Worm (Caenorhabditis elegans) whole organism, young adult: ENCODE data around the gene srbc-23.

Source experiments
- B0035.1 ChIP-seq: sonication (generic microtip); optimal IDR thresholded peaks from 2 replicates; lab custom pipeline; 2016; ENCODE audit warnings: missing genetic modification characterization, mild to moderate bottlenecking, missing compliant biosample characterization, missing genotype, missing genetic modification reagents
- F10E7.11 ChIP-seq: sonication (generic microtip); optimal IDR thresholded peaks from 2 replicates; lab custom pipeline; 2017; ENCODE audit warnings: mild to moderate bottlenecking, missing genetic modification characterization, moderate library complexity, missing compliant biosample characterization
- F37B4.10 ChIP-seq: fragments of 200-800 bp; sonication (Bioruptor generic); IDR thresholded peaks from 2 replicates; pipeline ENCODE4 v1.3.6; 2022; ENCODE audit warnings: missing genetic modification characterization, missing compliant biosample characterization
- F39B2.1 ChIP-seq: fragments of 200-800 bp; sonication (Bioruptor generic); IDR thresholded peaks from 2 replicates; pipeline ENCODE4 v1.3.6; 2022; ENCODE audit warnings: missing genetic modification reagents, missing genetic modification characterization, missing compliant biosample characterization
- F49E8.2 ChIP-seq: sonication (generic microtip); optimal IDR thresholded peaks from 3 replicates; lab custom pipeline; 2017; ENCODE audit warnings: missing genetic modification characterization, mild to moderate bottlenecking, missing compliant biosample characterization, antibody characterized with exemption, moderate library complexity; ENCODE audit not compliant: insufficient read depth
- K11D2.4 ChIP-seq: fragments of 200-800 bp; sonication (Bioruptor generic); IDR thresholded peaks from 2 replicates; pipeline ENCODE4 v1.3.6; 2022; ENCODE audit warnings: missing genetic modification reagents, missing genetic modification characterization, missing compliant biosample characterization
- T07F8.4 ChIP-seq: sonication (generic microtip); optimal IDR thresholded peaks from 2 replicates; lab custom pipeline; 2016; ENCODE audit warnings: mild to moderate bottlenecking, missing genetic modification characterization, moderate library complexity, missing compliant biosample characterization
- Y53G8AR.9 ChIP-seq: fragments of 200-800 bp; sonication (Bioruptor generic); conservative IDR thresholded peaks from 2 replicates; pipeline ENCODE4 v1.3.6; 2022; ENCODE audit warnings: missing genetic modification reagents, missing genetic modification characterization, missing compliant biosample characterization
- Y67H2A.10 ChIP-seq: fragments of 200-800 bp; sonication (Bioruptor generic); conservative IDR thresholded peaks from 2 replicates; pipeline ENCODE4 v1.3.6; 2022; ENCODE audit warnings: missing genetic modification reagents, missing genetic modification characterization, missing compliant biosample characterization
- akir-1 ChIP-seq: fragments of 200-800 bp; sonication (Bioruptor generic); optimal IDR thresholded peaks from 2 replicates; lab custom pipeline; 2018; ENCODE audit warnings: mild to moderate bottlenecking, missing genetic modification characterization, moderate library complexity, missing compliant biosample characterization
- ama-1 ChIP-seq, 3 experiments: fragments of 150-350 bp in 1 of 3; sonication (generic microtip) in 2 of 3; optimal IDR thresholded peaks; 2 replicates each; lab custom pipeline; 2014 to 2018; ENCODE audit warnings: missing biosample characterization in 2 of 3, missing genetic modification characterization in 2 of 3, missing genetic modification reagents in 2 of 3
- aptf-2 ChIP-seq: fragments of 200-800 bp; sonication (Bioruptor generic); conservative IDR thresholded peaks from 2 replicates; pipeline ENCODE4 v1.3.6; 2022; ENCODE audit warnings: missing genetic modification reagents, missing genetic modification characterization, missing compliant biosample characterization
- athp-1 ChIP-seq: sonication (generic microtip); optimal IDR thresholded peaks from 2 replicates; lab custom pipeline; 2017; ENCODE audit warnings: mild to moderate bottlenecking, missing genetic modification characterization, missing compliant biosample characterization
- bed-2 ChIP-seq: fragments of 200-800 bp; sonication (Bioruptor generic); IDR thresholded peaks from 2 replicates; pipeline ENCODE4 v1.3.6; 2022; ENCODE audit warnings: missing genetic modification reagents, missing genetic modification characterization, missing compliant biosample characterization
- ccch-3 ChIP-seq: fragments of 200-800 bp; sonication (Bioruptor generic); optimal IDR thresholded peaks from 2 replicates; lab custom pipeline; 2018; ENCODE audit warnings: mild to moderate bottlenecking, missing genetic modification characterization, missing compliant biosample characterization
- ceh-100 ChIP-seq: fragments of 200-800 bp; sonication (Bioruptor generic); IDR thresholded peaks from 2 replicates; pipeline ENCODE4 v1.3.6; 2022; ENCODE audit warnings: missing genetic modification reagents, missing genetic modification characterization, missing compliant biosample characterization
- egrh-3 ChIP-seq: fragments of 200-800 bp; sonication (Bioruptor generic); IDR thresholded peaks from 2 replicates; pipeline ENCODE4 v1.3.6; 2022; ENCODE audit warnings: missing genetic modification reagents, missing genetic modification characterization, missing compliant biosample characterization
- hmg-1.2 ChIP-seq: fragments of 200-800 bp; sonication (Bioruptor generic); IDR thresholded peaks from 2 replicates; pipeline ENCODE4 v1.3.6; 2022; ENCODE audit warnings: missing genetic modification reagents, missing genetic modification characterization, missing compliant biosample characterization
- hrde-1 ChIP-seq: sonication (generic microtip); optimal IDR thresholded peaks from 2 replicates; lab custom pipeline; 2016; ENCODE audit warnings: missing genetic modification characterization, mild to moderate bottlenecking, missing compliant biosample characterization, moderate library complexity, missing genotype, missing genetic modification reagents, borderline replicate concordance
- lin-54 ChIP-seq: fragments of 200-800 bp; sonication (Bioruptor generic); optimal IDR thresholded peaks from 2 replicates; lab custom pipeline; 2018; ENCODE audit warnings: mild to moderate bottlenecking, missing genetic modification characterization, missing compliant biosample characterization
- madf-6 ChIP-seq: fragments of 200-800 bp; sonication (Bioruptor generic); IDR thresholded peaks from 2 replicates; pipeline ENCODE4 v1.3.6; 2022; ENCODE audit warnings: missing genetic modification reagents, missing genetic modification characterization, missing compliant biosample characterization
- mcd-1 ChIP-seq: fragments of 200-800 bp; sonication (Bioruptor generic); IDR thresholded peaks from 2 replicates; pipeline ENCODE4 v1.3.6; 2022; ENCODE audit warnings: missing genetic modification reagents, missing genetic modification characterization, missing compliant biosample characterization
- nhr-179 ChIP-seq: sonication (generic microtip); optimal IDR thresholded peaks from 2 replicates; lab custom pipeline; 2016; ENCODE audit warnings: mild to moderate bottlenecking, missing genetic modification characterization, missing compliant biosample characterization
- nhr-27 ChIP-seq: fragments of 200-800 bp; sonication (Bioruptor generic); optimal IDR thresholded peaks from 2 replicates; lab custom pipeline; 2018; ENCODE audit warnings: mild to moderate bottlenecking, missing genetic modification characterization, moderate library complexity, missing compliant biosample characterization
- nhr-80 ChIP-seq: sonication (generic microtip); optimal IDR thresholded peaks from 2 replicates; lab custom pipeline; 2016; ENCODE audit warnings: missing genetic modification characterization, missing compliant biosample characterization
- pha-4 ChIP-seq: fragments of 150-350 bp; sonication (generic microtip); optimal IDR thresholded peaks from 2 replicates; lab custom pipeline; 2014; ENCODE audit warnings: missing biosample characterization, missing genetic modification reagents, missing genetic modification characterization
- rpc-1 ChIP-seq, 2 experiments: fragments of 150-350 bp in 1 of 2; sonication (generic microtip) in 1 of 2; optimal IDR thresholded peaks; 2 replicates each; lab custom pipeline; 2014 to 2018; ENCODE audit warnings: missing biosample characterization in 1 of 2, missing genetic modification characterization in 1 of 2, missing genetic modification reagents in 1 of 2, missing genotype in 1 of 2
- sea-2 ChIP-seq: fragments of 200-800 bp; sonication (Bioruptor generic); IDR thresholded peaks from 2 replicates; pipeline ENCODE4 v1.3.6; 2022; ENCODE audit warnings: missing genetic modification characterization, missing compliant biosample characterization
- snpc-3.4 ChIP-seq: sonication (generic microtip); optimal IDR thresholded peaks from 2 replicates; lab custom pipeline; 2017; ENCODE audit warnings: missing genetic modification characterization, mild to moderate bottlenecking, missing compliant biosample characterization, antibody characterized with exemption, moderate library complexity, missing genotype, missing genetic modification reagents
- snpc-4 ChIP-seq, 5 experiments: fragments of 150-350 bp in 1 of 5; sonication (generic microtip) in 4 of 5; optimal IDR thresholded peaks; 2 replicates each; lab custom pipeline; 2014 to 2018; ENCODE audit warnings: missing genetic modification characterization in 5 of 5, missing biosample characterization in 3 of 5, antibody characterized with exemption in 2 of 5, mild to moderate bottlenecking in 2 of 5, missing compliant biosample characterization in 2 of 5, missing genotype in 2 of 5, moderate library complexity in 2 of 5, missing genetic modification reagents in 1 of 5
- somi-1 ChIP-seq: fragments of 200-800 bp; sonication (Bioruptor generic); optimal IDR thresholded peaks from 2 replicates; lab custom pipeline; 2018; ENCODE audit warnings: mild to moderate bottlenecking, missing genetic modification characterization, missing compliant biosample characterization
- sptf-2 ChIP-seq: fragments of 200-800 bp; sonication (Bioruptor generic); optimal IDR thresholded peaks from 2 replicates; lab custom pipeline; 2018; ENCODE audit warnings: mild to moderate bottlenecking, missing genetic modification characterization, missing compliant biosample characterization
- tbp1 ChIP-seq: fragments of 200-800 bp; sonication (Bioruptor generic); optimal IDR thresholded peaks from 2 replicates; lab custom pipeline; 2018; ENCODE audit warnings: mild to moderate bottlenecking, missing genetic modification characterization, missing compliant biosample characterization
- tlf-1 ChIP-seq: fragments of 200-800 bp; sonication (Bioruptor generic); optimal IDR thresholded peaks from 2 replicates; lab custom pipeline; 2018; ENCODE audit warnings: mild to moderate bottlenecking, missing genetic modification characterization, missing compliant biosample characterization
- zfh-2 ChIP-seq: fragments of 200-800 bp; sonication (Bioruptor generic); conservative IDR thresholded peaks from 2 replicates; pipeline ENCODE4 v1.3.6; 2022; ENCODE audit warnings: missing genetic modification reagents, missing genetic modification characterization, missing compliant biosample characterization
- zim-3 ChIP-seq: sonication (generic microtip); optimal IDR thresholded peaks from 2 replicates; lab custom pipeline; 2017; ENCODE audit warnings: mild to moderate bottlenecking, missing genetic modification characterization, moderate library complexity, missing compliant biosample characterization
- ztf-18 ChIP-seq: sonication (generic microtip); optimal IDR thresholded peaks from 2 replicates; lab custom pipeline; 2016; ENCODE audit warnings: missing genotype, mild to moderate bottlenecking, missing genetic modification characterization, missing compliant biosample characterization
- ztf-26 ChIP-seq: sonication (generic microtip); optimal IDR thresholded peaks from 2 replicates; lab custom pipeline; 2017; ENCODE audit warnings: missing genetic modification characterization, missing compliant biosample characterization
- ztf-28 ChIP-seq: fragments of 200-800 bp; sonication (Bioruptor generic); IDR thresholded peaks from 2 replicates; pipeline ENCODE4 v1.3.6; 2022; ENCODE audit warnings: missing genetic modification reagents, missing genetic modification characterization, missing compliant biosample characterization
- ztf-6 ChIP-seq: fragments of 200-800 bp; sonication (Bioruptor generic); IDR thresholded peaks from 2 replicates; pipeline ENCODE4 v1.3.6; 2022; ENCODE audit warnings: missing genetic modification reagents, missing genetic modification characterization, missing compliant biosample characterization

srbc-23 gene

DNA sequence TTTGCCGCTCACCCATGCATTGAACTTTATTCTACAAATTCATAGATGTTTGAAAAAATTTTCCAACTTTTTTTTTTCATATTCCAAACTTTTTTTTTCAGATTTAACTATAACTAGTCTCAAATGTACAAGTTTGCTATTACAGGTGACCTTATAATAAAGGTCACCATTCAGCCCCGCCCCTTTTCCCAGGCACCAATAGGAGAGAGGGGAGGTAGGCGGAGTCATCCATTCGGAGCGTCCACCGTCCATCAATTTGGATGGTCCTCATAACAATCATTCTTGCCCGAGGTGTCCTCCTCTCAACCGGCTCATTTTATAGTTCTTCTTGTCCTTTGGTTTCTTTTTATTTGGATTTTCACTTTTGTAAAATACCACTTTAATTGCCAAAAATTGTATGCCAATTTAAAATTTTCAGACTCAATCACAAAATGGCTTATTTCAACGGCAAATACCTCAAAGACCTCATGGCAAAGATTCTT lies 34.5 kb downstream of the srbc-23 start, which contains the start of gene Y5H2B.3:
TSS of gene Y5H2B.3 (plus strand) at position 432 of the 482 bp plus-strand sequence.
- TF ChIP-seq sptf-2 (GFP tag; lab: Kevin White, UChicago) (no peak), ztf-26 (tag; lab: Kevin White, UChicago) (no peak), egrh-3 (no peak), F37B4.10 (GFP tag; lab: Robert Waterston, UW) (no peak), somi-1 (GFP tag; lab: Kevin White, UChicago) (no peak), lin-54 (GFP tag; lab: Kevin White, UChicago) (no peak), ztf-6 (GFP tag; lab: Robert Waterston, UW) (no peak)

- no peak for TF ChIP-seq madf-6 (GFP tag; lab: Robert Waterston, UW)
- no peak for TF ChIP-seq bed-2
- no peak for TF ChIP-seq rpc-1 (optimal IDR thresholded peaks at IDR 0.05; lab: Kevin White, UChicago)
- TF ChIP-seq rpc-1 (tag; optimal IDR thresholded peaks at IDR 0.05; lab: Kevin White, UChicago) = no peak
- TF ChIP-seq nhr-179 (tag; lab: Kevin White, UChicago) = no peak
- no peak for TF ChIP-seq athp-1 (tag; lab: Kevin White, UChicago)
- 0 out of 2 replicates have a peak, but pooled peaks have one; percentile 40 for TF ChIP-seq ztf-28 (GFP tag; lab: Robert Waterston, UW)
- no peak for TF ChIP-seq B0035.1 (tag; lab: Kevin White, UChicago)
- TF ChIP-seq aptf-2 = no peak
- TF ChIP-seq F49E8.2 (tag; lab: Kevin White, UChicago) = no peak
- no peak for TF ChIP-seq Y67H2A.10 (GFP tag; lab: Robert Waterston, UW)
- no peak for TF ChIP-seq K11D2.4
- TF ChIP-seq ccch-3 (GFP tag; lab: Kevin White, UChicago) = no peak
- peak; percentile 55; the same call in 1 of the 2 replicates for TF ChIP-seq egrh-3
- no peak for TF ChIP-seq snpc-4 (GFP tag; optimal IDR thresholded peaks at IDR 0.05; lab: Kevin White, UChicago)
- TF ChIP-seq snpc-4 (tag; optimal IDR thresholded peaks at IDR 0.05; lab: Kevin White, UChicago) = peak in 1 of 4 experiments; percentile 29
- TF ChIP-seq zfh-2 (GFP tag; lab: Robert Waterston, UW) = peak; percentile 94
- TF ChIP-seq mcd-1 (GFP tag; lab: Robert Waterston, UW) = no peak
Observed at ce11 chrV:2190383-2190782, 37.0 kb downstream of the srbc-23 start.

ce11 chrV:2191122-2191521 lies 37.7 kb downstream of the srbc-23 start, which contains the start of gene srbc-42:
Gene srbc-42, minus strand, starts transcription at chrV:2191222.
- TF ChIP-seq hrde-1 (tag; lab: Kevin White, UChicago) (no peak), ama-1 (optimal IDR thresholded peaks at IDR 0.05; lab: Kevin White, UChicago) (no peak), ama-1 (GFP tag; optimal IDR thresholded peaks at IDR 0.05; lab: Kevin White, UChicago) (no peak), ceh-100 (no peak), ztf-18 (tag; lab: Kevin White, UChicago) (no peak)

ce11 chrV:2192117-2192516 lies 38.7 kb downstream of the srbc-23 start, which contains the start of gene nhr-13:
Gene nhr-13, plus strand, starts transcription at chrV:2192485.
- TF ChIP-seq sea-2 (no peak), rpc-1 (optimal IDR thresholded peaks at IDR 0.05; lab: Kevin White, UChicago) (no peak), rpc-1 (tag; optimal IDR thresholded peaks at IDR 0.05; lab: Kevin White, UChicago) (no peak), F10E7.11 (no peak), hmg-1.2 (GFP tag; lab: Robert Waterston, UW) (peak; percentile 92), T07F8.4 (tag; lab: Kevin White, UChicago) (no peak), nhr-27 (tag; lab: Kevin White, UChicago) (no peak), athp-1 (tag; lab: Kevin White, UChicago) (no peak), Y53G8AR.9 (no peak), F39B2.1 (no peak), snpc-3.4 (tag; lab: Kevin White, UChicago) (no peak), ztf-6 (GFP tag; lab: Robert Waterston, UW) (no peak), akir-1 (no peak), tlf-1 (GFP tag; lab: Kevin White, UChicago) (no peak), tbp1 (GFP tag; lab: Kevin White, UChicago) (no peak), pha-4 (tag; lab: Kevin White, UChicago) (no peak), zim-3 (tag; lab: Kevin White, UChicago) (no peak), nhr-80 (tag; lab: Kevin White, UChicago) (peak; percentile 47)
